Worm (Caenorhabditis elegans) whole organism, L2 larva: ENCODE data around the gene F29G6.1.
A peak's percentile ranks its signal among the peaks of the same experiment; 100 is the strongest.

ENCODE experiments used
- C34F6.9 ChIP-seq: fragments of 150-350 bp; optimal IDR thresholded peaks from 2 replicates; lab custom pipeline; 2014; ENCODE audit warnings: missing biosample characterization, missing genetic modification characterization
- F13H6.1 ChIP-seq: sonication (generic microtip); optimal IDR thresholded peaks from 2 replicates; lab custom pipeline; 2016; ENCODE audit warnings: missing genetic modification characterization, missing compliant biosample characterization
- ZK546.5 ChIP-seq: sonication (generic microtip); optimal IDR thresholded peaks from 2 replicates; lab custom pipeline; 2017; ENCODE audit warnings: missing biosample characterization, missing genetic modification characterization
- aly-2 ChIP-seq: fragments of 150-350 bp; optimal IDR thresholded peaks from 2 replicates; lab custom pipeline; 2014; ENCODE audit warnings: missing biosample characterization, missing genetic modification characterization
- ama-1 ChIP-seq: fragments of 150-350 bp; optimal IDR thresholded peaks from 2 replicates; lab custom pipeline; 2018; ENCODE audit warnings: inconsistent platforms
- blmp-1 ChIP-seq: sonication (generic microtip); optimal IDR thresholded peaks from 2 replicates; lab custom pipeline; 2017; ENCODE audit warnings: missing genetic modification characterization, mild to moderate bottlenecking, missing compliant biosample characterization, antibody characterized with exemption, moderate library complexity; ENCODE audit not compliant: insufficient read depth
- ceh-16 ChIP-seq: fragments of 150-350 bp; optimal IDR thresholded peaks from 2 replicates; lab custom pipeline; 2014; ENCODE audit warnings: missing biosample characterization, missing genetic modification characterization
- ceh-82 ChIP-seq: fragments of 150-350 bp; optimal IDR thresholded peaks from 2 replicates; lab custom pipeline; 2014; ENCODE audit warnings: missing biosample characterization, missing genetic modification characterization
- crh-2 ChIP-seq: sonication (generic microtip); optimal IDR thresholded peaks from 2 replicates; lab custom pipeline; 2017; ENCODE audit warnings: missing biosample characterization, missing genetic modification characterization
- dmd-4 ChIP-seq: sonication (generic microtip); optimal IDR thresholded peaks from 2 replicates; lab custom pipeline; 2017; ENCODE audit warnings: missing biosample characterization, missing genetic modification characterization
- egl-27 ChIP-seq: sonication (generic microtip); optimal IDR thresholded peaks from 3 replicates; lab custom pipeline; 2017; ENCODE audit warnings: missing biosample characterization, missing genetic modification reagents, missing genetic modification characterization
- elt-1 ChIP-seq: fragments of 150-350 bp; optimal IDR thresholded peaks from 2 replicates; lab custom pipeline; 2014; ENCODE audit warnings: missing biosample characterization, missing genetic modification characterization
- elt-3 ChIP-seq: sonication (generic microtip); optimal IDR thresholded peaks from 2 replicates; lab custom pipeline; 2017; ENCODE audit warnings: missing biosample characterization, missing genetic modification characterization
- fos-1 ChIP-seq: fragments of 150-350 bp; optimal IDR thresholded peaks from 2 replicates; lab custom pipeline; 2014; ENCODE audit warnings: missing biosample characterization, missing genetic modification characterization
- gmeb-1 ChIP-seq: fragments of 150-350 bp; optimal IDR thresholded peaks from 2 replicates; lab custom pipeline; 2014; ENCODE audit warnings: missing biosample characterization, missing genetic modification characterization
- lin-11 ChIP-seq: fragments of 150-350 bp; sonication (generic microtip); optimal IDR thresholded peaks from 2 replicates; lab custom pipeline; 2014; ENCODE audit warnings: missing biosample characterization, missing genetic modification characterization, inconsistent platforms, mixed read lengths
- lin-39 ChIP-seq: fragments of 150-350 bp; optimal IDR thresholded peaks from 2 replicates; lab custom pipeline; 2014; ENCODE audit warnings: missing biosample characterization, missing genetic modification reagents, missing genetic modification characterization
- mbf-1 ChIP-seq: sonication (generic microtip); optimal IDR thresholded peaks from 2 replicates; lab custom pipeline; 2017; ENCODE audit warnings: missing biosample characterization, missing genetic modification characterization
- nhr-10 ChIP-seq: sonication (generic microtip); optimal IDR thresholded peaks from 2 replicates; lab custom pipeline; 2017; ENCODE audit warnings: missing biosample characterization, missing genetic modification characterization
- nhr-11 ChIP-seq: fragments of 150-350 bp; optimal IDR thresholded peaks from 2 replicates; lab custom pipeline; 2014; ENCODE audit warnings: missing biosample characterization, missing genetic modification characterization
- nhr-129 ChIP-seq: fragments of 150-350 bp; optimal IDR thresholded peaks from 2 replicates; lab custom pipeline; 2014; ENCODE audit warnings: missing biosample characterization, missing genetic modification characterization
- nhr-23 ChIP-seq: fragments of 150-350 bp; optimal IDR thresholded peaks from 2 replicates; lab custom pipeline; 2014; ENCODE audit warnings: missing biosample characterization, missing genetic modification reagents, missing genetic modification characterization
- nhr-237 ChIP-seq: fragments of 150-350 bp; optimal IDR thresholded peaks from 2 replicates; lab custom pipeline; 2014; ENCODE audit warnings: missing biosample characterization, missing genetic modification characterization
- nhr-6 ChIP-seq: fragments of 150-350 bp; optimal IDR thresholded peaks from 2 replicates; lab custom pipeline; 2014; ENCODE audit warnings: missing biosample characterization, missing genetic modification characterization
- nhr-77 ChIP-seq: fragments of 150-350 bp; optimal IDR thresholded peaks from 2 replicates; lab custom pipeline; 2014; ENCODE audit warnings: missing biosample characterization, missing genetic modification characterization
- peb-1 ChIP-seq: fragments of 150-350 bp; optimal IDR thresholded peaks from 2 replicates; lab custom pipeline; 2014; ENCODE audit warnings: missing biosample characterization, missing genetic modification characterization
- sem-4 ChIP-seq: fragments of 150-350 bp; optimal IDR thresholded peaks from 2 replicates; lab custom pipeline; 2014; ENCODE audit warnings: missing biosample characterization, missing genetic modification reagents, missing genetic modification characterization
- skn-1 ChIP-seq: sonication (generic microtip); optimal IDR thresholded peaks from 2 replicates; lab custom pipeline; 2017; ENCODE audit warnings: missing biosample characterization, missing genetic modification characterization
- sma-9 ChIP-seq, 2 experiments: fragments of 150-350 bp in 1 of 2; sonication (generic microtip) in 1 of 2; optimal IDR thresholded peaks; 2 replicates each; lab custom pipeline; 2014 to 2016; ENCODE audit warnings: missing genetic modification characterization in 2 of 2, mild to moderate bottlenecking in 1 of 2, missing biosample characterization in 1 of 2, missing compliant biosample characterization in 1 of 2, missing genetic modification reagents in 1 of 2, moderate library complexity in 1 of 2
- snpc-4 ChIP-seq: fragments of 150-350 bp; optimal IDR thresholded peaks from 2 replicates; lab custom pipeline; 2014; ENCODE audit warnings: missing biosample characterization, missing genetic modification characterization
- unc-39 ChIP-seq: fragments of 150-350 bp; optimal IDR thresholded peaks from 2 replicates; lab custom pipeline; 2014; ENCODE audit warnings: missing biosample characterization, missing genetic modification characterization
- zag-1 ChIP-seq: fragments of 150-350 bp; optimal IDR thresholded peaks from 2 replicates; lab custom pipeline; 2014; ENCODE audit warnings: missing biosample characterization, missing genetic modification characterization
- ztf-1 ChIP-seq: fragments of 200-800 bp; sonication (Bioruptor generic); conservative IDR thresholded peaks from 2 replicates; pipeline ENCODE4 v1.3.6; 2022; ENCODE audit warnings: missing genetic modification characterization, missing compliant biosample characterization
- ztf-11 ChIP-seq: sonication (generic microtip); optimal IDR thresholded peaks from 2 replicates; lab custom pipeline; 2017; ENCODE audit warnings: missing biosample characterization, missing genetic modification characterization
- ztf-4 ChIP-seq: fragments of 150-350 bp; optimal IDR thresholded peaks from 2 replicates; lab custom pipeline; 2014; ENCODE audit warnings: missing biosample characterization, missing genetic modification characterization

Gene F29G6.1

ce11 chrX:11498871-11499270 is 3.2 kb upstream of the F29G6.1 start:
- TF ChIP-seq crh-2 = peak; percentile 24
- no peak for TF ChIP-seq peb-1 (tag; lab: Kevin White, UChicago)
- TF ChIP-seq fos-1 (tag; lab: Kevin White, UChicago) = peak; percentile 52

ce11 chrX:11499738-11500137 is 2.3 kb upstream of the F29G6.1 start, which contains the start of gene T25C12.3:
T25C12.3 (minus strand) TSS chrX:11499999.
- TF ChIP-seq unc-39 (tag; lab: Kevin White, UChicago) = no peak
- TF ChIP-seq ceh-16 (tag; lab: Kevin White, UChicago) = no peak
- no peak for TF ChIP-seq egl-27 (tag; lab: Kevin White, UChicago)
- TF ChIP-seq fos-1 (tag; lab: Kevin White, UChicago) = peak; percentile 55
- TF ChIP-seq elt-3 = no peak

- no peak for TF ChIP-seq ama-1 (lab: Kevin White, UChicago)
- TF ChIP-seq peb-1 (tag; lab: Kevin White, UChicago) = no peak
- no peak for TF ChIP-seq C34F6.9 (tag; lab: Kevin White, UChicago)
- no peak for TF ChIP-seq ztf-1 (GFP tag; lab: Robert Waterston, UW)
- TF ChIP-seq ztf-11 (tag; lab: Kevin White, UChicago) = no peak
- no peak for TF ChIP-seq nhr-6 (tag; lab: Kevin White, UChicago)
- TF ChIP-seq fos-1 (tag; lab: Kevin White, UChicago) = peak; percentile 79
- no peak for TF ChIP-seq sma-9 (GFP tag; optimal IDR thresholded peaks at IDR 0.05; lab: Kevin White, UChicago)
- TF ChIP-seq sma-9 (tag; optimal IDR thresholded peaks at IDR 0.05; lab: Kevin White, UChicago) = no peak
- TF ChIP-seq nhr-237 (tag; lab: Kevin White, UChicago) = no peak
- TF ChIP-seq snpc-4 = no peak
- TF ChIP-seq nhr-23 = no peak
- TF ChIP-seq crh-2 = peak; percentile 34
These were observed 1.5 kb upstream of the F29G6.1 start for ce11 chrX:11500589-11500988.

ce11 chrX:11507836-11508235 is 5.8 kb downstream of the F29G6.1 start:
- TF ChIP-seq nhr-129 (tag; lab: Kevin White, UChicago) = no peak
- TF ChIP-seq unc-39 (tag; lab: Kevin White, UChicago) = no peak
- no peak for TF ChIP-seq ztf-1 (GFP tag; lab: Robert Waterston, UW)
- no peak for TF ChIP-seq lin-11 (tag; lab: Kevin White, UChicago)
- no peak for TF ChIP-seq F13H6.1 (tag; lab: Kevin White, UChicago)
- TF ChIP-seq sem-4 (tag; lab: Kevin White, UChicago) = no peak
- TF ChIP-seq nhr-10 (tag; lab: Kevin White, UChicago) = no peak
- TF ChIP-seq peb-1 (tag; lab: Kevin White, UChicago) = no peak
- no peak for TF ChIP-seq nhr-11 (tag; lab: Kevin White, UChicago)
- no peak for TF ChIP-seq skn-1 (tag; lab: Kevin White, UChicago)
- no peak for TF ChIP-seq blmp-1 (tag; lab: Kevin White, UChicago)
- no peak for TF ChIP-seq nhr-77 (tag; lab: Kevin White, UChicago)
- no peak for TF ChIP-seq C34F6.9 (tag; lab: Kevin White, UChicago)
- no peak for TF ChIP-seq sma-9 (GFP tag; optimal IDR thresholded peaks at IDR 0.05; lab: Kevin White, UChicago)
- no peak for TF ChIP-seq sma-9 (tag; optimal IDR thresholded peaks at IDR 0.05; lab: Kevin White, UChicago)
- no peak for TF ChIP-seq nhr-23
- TF ChIP-seq egl-27 (tag; lab: Kevin White, UChicago) = no peak
- no peak for TF ChIP-seq ama-1 (lab: Kevin White, UChicago)
- no peak for TF ChIP-seq fos-1 (tag; lab: Kevin White, UChicago)

ce11 chrX:11509547-11509946 is 7.5 kb downstream of the F29G6.1 start:
- TF ChIP-seq elt-1 (tag; lab: Kevin White, UChicago) = no peak
- TF ChIP-seq fos-1 (tag; lab: Kevin White, UChicago) = peak; percentile 95
- peak; percentile 47 for TF ChIP-seq crh-2

ce11 chrX:11511231-11511630 is 9.2 kb downstream of the F29G6.1 start, which contains the start of gene ccdc-149:
ccdc-149 (minus strand) TSS chrX:11511451.
- no peak for TF ChIP-seq ztf-4 (tag; lab: Kevin White, UChicago)
- no peak for TF ChIP-seq ceh-82 (tag; lab: Kevin White, UChicago)
- TF ChIP-seq snpc-4 = no peak
- no peak for TF ChIP-seq gmeb-1 (tag; lab: Kevin White, UChicago)
- TF ChIP-seq mbf-1 (tag; lab: Kevin White, UChicago) = no peak
- TF ChIP-seq nhr-237 (tag; lab: Kevin White, UChicago) = no peak
- no peak for TF ChIP-seq ztf-11 (tag; lab: Kevin White, UChicago)
- TF ChIP-seq zag-1 = no peak
- TF ChIP-seq sem-4 (tag; lab: Kevin White, UChicago) = no peak
- no peak for TF ChIP-seq sma-9 (GFP tag; optimal IDR thresholded peaks at IDR 0.05; lab: Kevin White, UChicago)
- no peak for TF ChIP-seq sma-9 (tag; optimal IDR thresholded peaks at IDR 0.05; lab: Kevin White, UChicago)
- TF ChIP-seq nhr-77 (tag; lab: Kevin White, UChicago) = no peak
- no peak for TF ChIP-seq aly-2 (tag; lab: Kevin White, UChicago)
- no peak for TF ChIP-seq nhr-6 (tag; lab: Kevin White, UChicago)
- TF ChIP-seq ztf-1 (GFP tag; lab: Robert Waterston, UW) = no peak
- TF ChIP-seq dmd-4 (tag; lab: Kevin White, UChicago) = no peak
- no peak for TF ChIP-seq blmp-1 (tag; lab: Kevin White, UChicago)
- TF ChIP-seq ZK546.5 (tag; lab: Kevin White, UChicago) = no peak
- TF ChIP-seq lin-39 = no peak
- TF ChIP-seq nhr-10 (tag; lab: Kevin White, UChicago) = no peak
